Fruit fly (Drosophila melanogaster) whole organism, prepupa: ENCODE data around the gene PMCA.
A peak's percentile ranks its signal among the peaks of the same experiment; 100 is the strongest.

Experiments
- Blimp-1 ChIP-seq: fragments of 200-800 bp; sonication (Bioruptor generic); optimal IDR thresholded peaks from 3 replicates; lab custom pipeline; 2017; ENCODE audit warnings: missing biosample characterization, missing genetic modification characterization, mild to moderate bottlenecking, moderate library complexity, missing genetic modification reagents
- CG10631 ChIP-seq: fragments of 200-800 bp; sonication (Bioruptor generic); optimal IDR thresholded peaks from 2 replicates; lab custom pipeline; 2016; ENCODE audit warnings: missing biosample characterization, missing genetic modification characterization
- CG10669 ChIP-seq: fragments of 200-800 bp; sonication (Bioruptor generic); optimal IDR thresholded peaks from 3 replicates; lab custom pipeline; 2018; ENCODE audit warnings: missing biosample characterization, mild to moderate bottlenecking, missing genetic modification characterization, moderate library complexity
- CG11294 ChIP-seq: fragments of 200-800 bp; sonication (Bioruptor generic); IDR thresholded peaks from 2 replicates; pipeline ENCODE4 v1.3.6; 2022; ENCODE audit warnings: missing biosample characterization, missing genetic modification characterization
- CG11762 ChIP-seq: fragments of 200-800 bp; sonication (Bioruptor generic); optimal IDR thresholded peaks from 3 replicates; lab custom pipeline; 2016; ENCODE audit warnings: missing biosample characterization, missing genetic modification characterization; ENCODE audit not compliant: insufficient read depth
- CG11902 ChIP-seq: fragments of 200-800 bp; sonication (Bioruptor generic); optimal IDR thresholded peaks from 3 replicates; lab custom pipeline; 2016; ENCODE audit warnings: missing biosample characterization, missing genetic modification characterization
- CG15336 ChIP-seq: fragments of 200-800 bp; sonication (Bioruptor generic); IDR thresholded peaks from 2 replicates; pipeline ENCODE4 v1.3.6; 2022; ENCODE audit warnings: missing biosample characterization, missing genetic modification characterization
- CG1621 ChIP-seq: fragments of 200-800 bp; sonication (Bioruptor generic); optimal IDR thresholded peaks from 3 replicates; lab custom pipeline; 2018; ENCODE audit warnings: missing biosample characterization, mild to moderate bottlenecking, missing genetic modification characterization
- CG3032 ChIP-seq: fragments of 200-800 bp; optimal IDR thresholded peaks from 2 replicates; lab custom pipeline; 2019; ENCODE audit warnings: missing biosample characterization, mild to moderate bottlenecking, missing genetic modification characterization, moderate library complexity
- CG32006 ChIP-seq: fragments of 200-800 bp; sonication (Bioruptor generic); optimal IDR thresholded peaks from 3 replicates; lab custom pipeline; 2017; ENCODE audit warnings: missing biosample characterization, mild to moderate bottlenecking, missing genetic modification characterization
- CG34406 ChIP-seq: fragments of 200-800 bp; sonication (Bioruptor generic); optimal IDR thresholded peaks from 3 replicates; lab custom pipeline; 2016; ENCODE audit warnings: missing biosample characterization, missing genetic modification characterization
- CG3919 ChIP-seq: fragments of 200-800 bp; sonication (Bioruptor generic); optimal IDR thresholded peaks from 3 replicates; lab custom pipeline; 2016; ENCODE audit warnings: missing biosample characterization, missing genetic modification characterization
- CG4318 ChIP-seq: fragments of 200-800 bp; sonication (Bioruptor generic); optimal IDR thresholded peaks from 3 replicates; lab custom pipeline; 2017; ENCODE audit warnings: missing biosample characterization, mild to moderate bottlenecking, missing genetic modification characterization
- CG6163 ChIP-seq: fragments of 200-800 bp; sonication (Bioruptor generic); IDR thresholded peaks from 3 replicates; pipeline ENCODE4 v1.3.6; 2022; ENCODE audit warnings: missing biosample characterization, missing genetic modification characterization
- CG6276 ChIP-seq: fragments of 200-800 bp; sonication (Bioruptor generic); optimal IDR thresholded peaks from 2 replicates; lab custom pipeline; 2017; ENCODE audit warnings: missing biosample characterization, mild to moderate bottlenecking, missing genetic modification characterization
- CG6792 ChIP-seq: fragments of 200-800 bp; sonication (Bioruptor generic); optimal IDR thresholded peaks from 3 replicates; lab custom pipeline; 2016; ENCODE audit warnings: missing biosample characterization, missing genetic modification characterization
- CG6808 ChIP-seq: fragments of 200-800 bp; sonication (Bioruptor generic); optimal IDR thresholded peaks from 3 replicates; lab custom pipeline; 2017; ENCODE audit warnings: missing biosample characterization, missing genetic modification characterization, mild to moderate bottlenecking, moderate library complexity, missing genetic modification reagents
- CG6854 ChIP-seq: fragments of 200-800 bp; sonication (Bioruptor generic); optimal IDR thresholded peaks from 2 replicates; lab custom pipeline; 2017; ENCODE audit warnings: missing biosample characterization, mild to moderate bottlenecking, missing genetic modification characterization
- CG7368 ChIP-seq: fragments of 200-800 bp; sonication (Bioruptor generic); optimal IDR thresholded peaks from 3 replicates; lab custom pipeline; 2016; ENCODE audit warnings: missing biosample characterization, missing genetic modification characterization
- CG8119 ChIP-seq: fragments of 200-800 bp; sonication (Bioruptor generic); IDR thresholded peaks from 3 replicates; pipeline ENCODE4 v1.3.6; 2022; ENCODE audit warnings: missing biosample characterization, missing genetic modification characterization
- CG8632 ChIP-seq: fragments of 200-800 bp; sonication (Bioruptor generic); optimal IDR thresholded peaks from 3 replicates; lab custom pipeline; 2016; ENCODE audit warnings: missing biosample characterization, missing genetic modification characterization
- CG9139 ChIP-seq: fragments of 200-800 bp; sonication (Bioruptor generic); optimal IDR thresholded peaks from 3 replicates; lab custom pipeline; 2017; ENCODE audit warnings: missing biosample characterization, mild to moderate bottlenecking, missing genetic modification characterization
- Eip78C ChIP-seq: fragments of 200-800 bp; sonication (Bioruptor generic); peaks from one replicate; lab custom pipeline; 2016; ENCODE audit warnings: missing biosample characterization, missing genetic modification characterization
- Eip93F ChIP-seq: fragments of 200-800 bp; sonication (Bioruptor generic); optimal IDR thresholded peaks from 2 replicates; lab custom pipeline; 2016; ENCODE audit warnings: missing biosample characterization, mild to moderate bottlenecking, missing genetic modification characterization
- Ets96B ChIP-seq: fragments of 200-800 bp; optimal IDR thresholded peaks from 2 replicates; lab custom pipeline; 2019; ENCODE audit warnings: missing biosample characterization, mild to moderate bottlenecking, missing genetic modification characterization, moderate library complexity
- Gug ChIP-seq: fragments of 200-800 bp; sonication (Bioruptor generic); IDR thresholded peaks from 2 replicates; pipeline ENCODE4 v1.3.6; 2022; ENCODE audit warnings: missing biosample characterization, missing genetic modification characterization
- Hr38 ChIP-seq: sonication (Bioruptor generic); optimal IDR thresholded peaks from 2 replicates; lab custom pipeline; 2016; ENCODE audit warnings: missing biosample characterization, missing genetic modification characterization
- Hr39 ChIP-seq: fragments of 200-800 bp; sonication (Bioruptor generic); optimal IDR thresholded peaks from 2 replicates; lab custom pipeline; 2016; ENCODE audit warnings: missing biosample characterization, missing genetic modification characterization
- Lpt ChIP-seq: fragments of 200-800 bp; sonication (Bioruptor generic); optimal IDR thresholded peaks from 3 replicates; lab custom pipeline; 2016; ENCODE audit warnings: missing biosample characterization, missing genetic modification characterization
- Met ChIP-seq: fragments of 200-800 bp; sonication (Bioruptor generic); optimal IDR thresholded peaks from 3 replicates; lab custom pipeline; 2016; ENCODE audit warnings: missing biosample characterization, missing genetic modification characterization
- Smox ChIP-seq: fragments of 200-800 bp; sonication (Bioruptor generic); optimal IDR thresholded peaks from 3 replicates; lab custom pipeline; 2016; ENCODE audit warnings: missing biosample characterization, missing genetic modification characterization
- Sox102F ChIP-seq: fragments of 200-800 bp; sonication (Bioruptor generic); optimal IDR thresholded peaks from 2 replicates; lab custom pipeline; 2016; ENCODE audit warnings: missing biosample characterization, mild to moderate bottlenecking, missing genetic modification characterization
- Sox14 ChIP-seq: fragments of 200-800 bp; sonication (Bioruptor generic); optimal IDR thresholded peaks from 3 replicates; lab custom pipeline; 2016; ENCODE audit warnings: missing biosample characterization, missing genetic modification characterization
- Sox15 ChIP-seq: fragments of 200-800 bp; sonication (Bioruptor generic); optimal IDR thresholded peaks from 3 replicates; lab custom pipeline; 2016; ENCODE audit warnings: missing biosample characterization, missing genetic modification characterization
- achi ChIP-seq: fragments of 200-800 bp; sonication (Bioruptor generic); optimal IDR thresholded peaks from 3 replicates; lab custom pipeline; 2016; ENCODE audit warnings: missing biosample characterization, missing genetic modification characterization
- dac ChIP-seq: fragments of 200-800 bp; sonication (Bioruptor generic); optimal IDR thresholded peaks from 2 replicates; lab custom pipeline; 2017; ENCODE audit warnings: missing biosample characterization, mild to moderate bottlenecking, missing genetic modification characterization
- dsx ChIP-seq: fragments of 200-800 bp; optimal IDR thresholded peaks from 3 replicates; lab custom pipeline; 2019; ENCODE audit warnings: missing biosample characterization, mild to moderate bottlenecking, missing genetic modification characterization, moderate library complexity; ENCODE audit not compliant: poor library complexity, severe bottlenecking
- esn ChIP-seq: fragments of 200-800 bp; sonication (Bioruptor generic); optimal IDR thresholded peaks from 2 replicates; lab custom pipeline; 2016; ENCODE audit warnings: missing biosample characterization, mild to moderate bottlenecking, missing genetic modification characterization, moderate library complexity
- fd59A ChIP-seq: fragments of 200-800 bp; sonication (Bioruptor generic); optimal IDR thresholded peaks from 2 replicates; lab custom pipeline; 2017; ENCODE audit warnings: missing biosample characterization, mild to moderate bottlenecking, missing genetic modification characterization, missing genetic modification reagents
- fd85E ChIP-seq: fragments of 200-800 bp; sonication (Bioruptor generic); optimal IDR thresholded peaks from 3 replicates; lab custom pipeline; 2016; ENCODE audit warnings: missing biosample characterization, missing genetic modification characterization
- fkh ChIP-seq: fragments of 200-800 bp; sonication (Bioruptor generic); optimal IDR thresholded peaks from 3 replicates; lab custom pipeline; 2017; ENCODE audit warnings: missing biosample characterization, mild to moderate bottlenecking, missing genetic modification characterization, moderate library complexity
- lz ChIP-seq: fragments of 200-800 bp; sonication (Bioruptor generic); optimal IDR thresholded peaks from 3 replicates; lab custom pipeline; 2016; ENCODE audit warnings: missing biosample characterization, missing genetic modification characterization
- net ChIP-seq: fragments of 200-800 bp; sonication (Bioruptor generic); optimal IDR thresholded peaks from 3 replicates; lab custom pipeline; 2016; ENCODE audit warnings: missing biosample characterization, missing genetic modification characterization
- pdm3 ChIP-seq: fragments of 200-800 bp; sonication (Bioruptor generic); optimal IDR thresholded peaks from 3 replicates; lab custom pipeline; 2016; ENCODE audit warnings: missing biosample characterization, missing genetic modification characterization
- salr ChIP-seq, 2 experiments: fragments of 200-800 bp; sonication (Bioruptor generic); optimal IDR thresholded peaks; 3 replicates each; lab custom pipeline; 2016 to 2018; ENCODE audit warnings: missing biosample characterization in 2 of 2, missing genetic modification characterization in 2 of 2, mild to moderate bottlenecking in 1 of 2
- spab ChIP-seq: fragments of 200-800 bp; sonication (Bioruptor generic); optimal IDR thresholded peaks from 2 replicates; lab custom pipeline; 2017; ENCODE audit warnings: missing biosample characterization, mild to moderate bottlenecking, missing genetic modification characterization, missing genetic modification reagents
- ss ChIP-seq, 2 experiments: fragments of 200-800 bp; sonication (Bioruptor generic); optimal IDR thresholded peaks; 2 replicates in 1 of 2; 3 replicates in 1 of 2; lab custom pipeline; 2017 to 2018; ENCODE audit warnings: mild to moderate bottlenecking in 2 of 2, missing biosample characterization in 2 of 2, missing genetic modification characterization in 2 of 2, moderate library complexity in 1 of 2
- svp ChIP-seq: fragments of 200-800 bp; sonication (Bioruptor generic); peaks from one replicate; lab custom pipeline; 2016; ENCODE audit warnings: missing biosample characterization, missing genetic modification characterization
- topi ChIP-seq: fragments of 200-800 bp; sonication (Bioruptor generic); optimal IDR thresholded peaks from 3 replicates; lab custom pipeline; 2016; ENCODE audit warnings: missing biosample characterization, missing genetic modification characterization
- vri ChIP-seq: fragments of 200-800 bp; sonication (Bioruptor generic); optimal IDR thresholded peaks from 3 replicates; lab custom pipeline; 2016; ENCODE audit warnings: missing biosample characterization, mild to moderate bottlenecking, missing genetic modification characterization

Gene PMCA

dm6 chr4:310670-311069 lies 48.0 kb downstream of the PMCA start:
- TF ChIP-seq CG6854 (GFP tag; lab: Kevin White, UChicago) (no peak), CG8632 (no peak), CG3919 (GFP tag; lab: Kevin White, UChicago) (no peak), CG10631 (GFP tag; lab: Kevin White, UChicago) (no peak), CG11902 (no peak), Sox102F (GFP tag; lab: Kevin White, UChicago) (no peak), CG9139 (GFP tag; lab: Kevin White, UChicago) (no peak), CG3032 (no peak)

dm6 chr4:307931-308330 lies 50.8 kb downstream of the PMCA start, which contains the start of gene Rad23:
Gene Rad23 (plus strand): TSS chr4:308093.
- TF ChIP-seq vri (GFP tag; lab: Kevin White, UChicago) (no peak), CG6808 (no peak), CG34406 (GFP tag; lab: Kevin White, UChicago) (no peak), CG32006 (GFP tag; lab: Kevin White, UChicago) (no peak), CG8632 (no peak), svp (GFP tag; lab: Kevin White, UChicago) (no peak), CG3032 (peak; percentile 15), CG7368 (GFP tag; lab: Kevin White, UChicago) (no peak), CG6854 (GFP tag; lab: Kevin White, UChicago) (no peak), dac (GFP tag; lab: Kevin White, UChicago) (no peak), Met (no peak), CG6276 (GFP tag; lab: Kevin White, UChicago) (no peak), fd59A (no peak), Eip78C (peak; percentile 69), Lpt (no peak), topi (GFP tag; lab: Kevin White, UChicago) (peak; percentile 15), lz (GFP tag; lab: Kevin White, UChicago) (no peak), CG8119 (GFP tag; lab: Robert Waterston, UW) (no peak), Hr39 (no peak), Gug (no peak), spab (no peak), CG3919 (GFP tag; lab: Kevin White, UChicago) (no peak), achi (no peak), Sox102F (GFP tag; lab: Kevin White, UChicago) (no peak), Sox15 (GFP tag; lab: Kevin White, UChicago) (no peak), ss (GFP tag; optimal IDR thresholded peaks at IDR 0.05; lab: Kevin White, UChicago) (peak in 1 of 2 experiments; percentile 48), pdm3 (GFP tag; lab: Kevin White, UChicago) (peak; percentile 15), CG11762 (GFP tag; lab: Kevin White, UChicago) (no peak), fkh (GFP tag; lab: Kevin White, UChicago) (no peak), Sox14 (peak; percentile 28), net (GFP tag; lab: Kevin White, UChicago) (no peak), Hr38 (GFP tag; lab: Kevin White, UChicago) (no peak), Smox (GFP tag; lab: Kevin White, UChicago) (no peak), CG10669 (GFP tag; lab: Kevin White, UChicago) (no peak), dsx (no peak), Eip93F (GFP tag; lab: Kevin White, UChicago) (no peak), CG11294 (no peak), CG1621 (no peak), CG11902 (no peak), Blimp-1 (GFP tag; lab: Kevin White, UChicago) (no peak), CG6163 (GFP tag; lab: Robert Waterston, UW) (no peak), CG6792 (no peak), esn (GFP tag; lab: Kevin White, UChicago) (no peak), salr (GFP tag; optimal IDR thresholded peaks at IDR 0.05; lab: Kevin White, UChicago) (no peak), CG9139 (GFP tag; lab: Kevin White, UChicago) (no peak), fd85E (no peak), Ets96B (tag; lab: Kevin White, UChicago) (no peak), CG15336 (GFP tag; lab: Robert Waterston, UW) (no peak), CG4318 (GFP tag; lab: Kevin White, UChicago) (no peak)
